Fruit fly (Drosophila melanogaster): Measurements from ENCODE around the gene Myt1.

The Myt1 gene

DNA sequence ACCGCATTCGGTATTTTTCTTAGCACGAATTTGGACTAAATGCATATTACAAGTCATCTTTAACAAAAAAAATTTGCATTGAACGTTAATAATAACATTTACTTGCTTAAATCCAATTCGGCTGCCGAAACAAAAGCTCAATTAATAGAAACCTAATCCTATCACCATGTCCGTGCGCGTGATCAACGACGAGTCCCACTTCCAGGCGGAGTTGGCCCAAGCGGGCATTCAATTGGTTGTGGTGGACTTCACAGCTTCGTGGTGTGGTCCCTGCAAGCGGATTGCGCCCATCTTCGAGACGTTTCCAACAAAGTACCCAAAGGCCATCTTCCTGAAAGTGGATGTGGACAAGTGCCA lies 13.6 kb downstream of the Myt1 start, which contains the start of gene Txl (continued):
- TF ChIP-seq sug (tag; optimal IDR thresholded peaks at IDR 0.05) (no peak), fd64A (GFP tag; optimal IDR thresholded peaks at IDR 0.05) (no peak), CG6813 (GFP tag; optimal IDR thresholded peaks at IDR 0.05) (no peak), Dfd (GFP tag; optimal IDR thresholded peaks at IDR 0.05) (no peak), CG34376 (GFP tag; optimal IDR thresholded peaks at IDR 0.05) (no peak), MESR4 (GFP tag; optimal IDR thresholded peaks at IDR 0.05) (peak; percentile 60), NC2β (GFP tag; optimal IDR thresholded peaks at IDR 0.05) (no peak), fu2 (GFP tag; optimal IDR thresholded peaks at IDR 0.05) (no peak), Mrtf (GFP tag; IDR thresholded peaks at IDR 0.05) (no peak)

DNA sequence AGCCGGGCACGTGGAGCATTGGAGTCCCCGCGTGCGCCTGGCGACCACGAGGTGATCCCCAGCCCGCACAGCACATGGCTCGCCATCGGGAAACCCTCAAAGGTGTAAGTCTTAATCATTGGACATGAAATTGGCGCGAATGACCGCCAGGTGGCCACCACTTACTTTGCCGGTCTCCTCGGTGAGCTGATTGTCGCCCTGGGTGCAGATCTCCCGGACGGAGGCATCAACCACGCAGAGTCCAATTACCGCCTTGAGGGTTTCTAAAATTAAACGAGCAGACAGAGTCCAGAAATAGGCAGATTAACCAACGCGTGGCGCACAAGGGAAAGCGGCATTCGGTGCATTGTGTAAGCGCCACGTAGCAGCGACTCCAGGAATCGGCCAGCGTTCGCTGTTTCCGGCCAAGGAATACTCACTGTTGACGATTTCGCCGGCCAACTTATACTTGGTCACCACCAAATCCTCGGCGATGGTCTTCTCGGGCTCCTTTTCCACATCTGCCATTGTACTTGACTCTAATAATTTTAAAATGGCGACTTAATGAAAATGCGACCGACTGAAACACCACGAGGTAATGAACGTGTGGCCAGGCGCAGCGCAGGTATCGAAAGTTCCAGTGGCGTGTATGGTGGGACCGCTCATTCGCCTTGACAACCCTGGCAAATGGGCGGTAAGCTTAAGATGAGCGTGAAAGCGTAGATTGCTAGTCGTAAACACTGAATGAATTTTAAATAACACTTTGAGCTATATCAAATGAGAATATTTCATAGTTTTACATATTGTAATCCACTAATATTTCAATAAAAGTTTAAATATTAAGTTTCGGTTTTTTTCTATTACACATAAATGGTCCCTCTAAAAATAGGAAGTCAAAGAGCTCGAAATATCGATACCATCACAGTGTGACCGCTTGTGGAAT lies 14.2 kb downstream of the Myt1 start, which contains the start of gene CG10576:
TSS of gene CG10576 (minus strand) at position 781 of the 922 bp plus-strand sequence.
- TF ChIP-seq Hsf (GFP tag; optimal IDR thresholded peaks at IDR 0.05) (peak; percentile 9), tin (GFP tag; optimal IDR thresholded peaks at IDR 0.05) (no peak), CG12942 (GFP tag; optimal IDR thresholded peaks at IDR 0.05) (no peak), CG13287 (GFP tag; IDR thresholded peaks at IDR 0.05; ENCODE audit: partially characterized antibody) (peak; percentile 74), Mad (GFP tag; optimal IDR thresholded peaks at IDR 0.05) (no peak), E2f2 (GFP tag; IDR thresholded peaks at IDR 0.05) (peak; percentile 80), sisA (GFP tag; IDR thresholded peaks at IDR 0.05) (no peak), CG34224 (GFP tag; IDR thresholded peaks at IDR 0.05; ENCODE audit: partially characterized antibody) (0 out of 3 replicates have a peak, but pooled peaks have one; percentile 54), CG7357 (GFP tag; IDR thresholded peaks at IDR 0.05) (no peak), CG3995 (GFP tag; optimal IDR thresholded peaks at IDR 0.05) (peak; percentile 17), Eip74EF (GFP tag; optimal IDR thresholded peaks at IDR 0.05) (no peak), HmgZ (tag; optimal IDR thresholded peaks at IDR 0.05) (peak; percentile 9), CG9797 (GFP tag; optimal IDR thresholded peaks at IDR 0.05) (peak; percentile 98), Ptx1 (GFP tag; IDR thresholded peaks at IDR 0.05) (no peak), Doc2 (GFP tag; IDR thresholded peaks at IDR 0.05) (no peak), CG6175 (GFP tag; IDR thresholded peaks at IDR 0.05) (no peak), Oaz (GFP tag; IDR thresholded peaks at IDR 0.05) (no peak), CG12299 (tag; optimal IDR thresholded peaks at IDR 0.05) (no peak), inv (GFP tag; IDR thresholded peaks at IDR 0.05; ENCODE audit: partially characterized antibody) (peak; percentile 58), Xrp1 (GFP tag; IDR thresholded peaks at IDR 0.05) (no peak), grn (GFP tag; optimal IDR thresholded peaks at IDR 0.05) (no peak), unpg (GFP tag; optimal IDR thresholded peaks at IDR 0.05) (no peak), CG18599 (GFP tag; optimal IDR thresholded peaks at IDR 0.05) (no peak), CG3163 (GFP tag; optimal IDR thresholded peaks at IDR 0.05) (no peak), Med (GFP tag) (peak; percentile 86), Asciz (GFP tag; optimal IDR thresholded peaks at IDR 0.05) (no peak), Bdp1 (GFP tag; optimal IDR thresholded peaks at IDR 0.05) (no peak), CG6791 (GFP tag; IDR thresholded peaks at IDR 0.05; ENCODE audit: partially characterized antibody) (no peak), CG18011 (GFP tag; optimal IDR thresholded peaks at IDR 0.05) (no peak), Elba2 (GFP tag; optimal IDR thresholded peaks at IDR 0.05) (peak; percentile 0), prd (optimal IDR thresholded peaks at IDR 0.05) (no peak), prd (GFP tag; IDR thresholded peaks at IDR 0.05) (0 out of 3 replicates have a peak, but pooled peaks have one; percentile 8), CG1024 (GFP tag; IDR thresholded peaks at IDR 0.05) (no peak), kah (GFP tag; optimal IDR thresholded peaks at IDR 0.05) (no peak), CG1832 (GFP tag; optimal IDR thresholded peaks at IDR 0.05) (no peak), phol (tag; optimal IDR thresholded peaks at IDR 0.05) (peak; percentile 96), CG9817 (tag; optimal IDR thresholded peaks at IDR 0.05) (no peak), vnd (GFP tag; IDR thresholded peaks at IDR 0.05; ENCODE audit: partially characterized antibody) (no peak), luna (GFP tag; optimal IDR thresholded peaks at IDR 0.05) (no peak)

Measured in whole organism, embryonic.